Fruit fly (Drosophila melanogaster) whole organism, embryonic: ENCODE results near the gene cv-c.

Experiments used
- Abd-B ChIP-seq: fragments of 200-800 bp; sonication (Bioruptor generic); optimal IDR thresholded peaks from 2 replicates; lab custom pipeline; 2018; ENCODE audit warnings: missing biosample characterization, mild to moderate bottlenecking, missing genetic modification characterization, moderate library complexity
- C15 ChIP-seq: fragments of 200-800 bp; sonication (Bioruptor generic); IDR thresholded peaks from 3 replicates; pipeline ENCODE4 v1.3.6; 2022; ENCODE audit warnings: missing biosample characterization, missing genetic modification characterization
- CG10267 ChIP-seq: fragments of 200-800 bp; sonication (Bioruptor generic); optimal IDR thresholded peaks from 2 replicates; lab custom pipeline; 2018; ENCODE audit warnings: missing biosample characterization, mild to moderate bottlenecking, missing genetic modification characterization, moderate library complexity
- CG10462 ChIP-seq: fragments of 200-800 bp; sonication (Bioruptor generic); optimal IDR thresholded peaks from 2 replicates; lab custom pipeline; 2016; ENCODE audit warnings: missing biosample characterization, missing genetic modification characterization
- CG10543 ChIP-seq: fragments of 200-800 bp; sonication (Bioruptor generic); optimal IDR thresholded peaks from 3 replicates; lab custom pipeline; 2017; ENCODE audit warnings: missing biosample characterization, mild to moderate bottlenecking, missing genetic modification characterization, moderate library complexity
- CG11456 ChIP-seq: fragments of 200-800 bp; sonication (Bioruptor generic); IDR thresholded peaks from 3 replicates; pipeline ENCODE4 v1.3.6; 2022; ENCODE audit warnings: missing biosample characterization, missing genetic modification characterization
- CG12071 ChIP-seq: fragments of 200-800 bp; sonication (Bioruptor generic); optimal IDR thresholded peaks from 3 replicates; lab custom pipeline; 2018; ENCODE audit warnings: missing biosample characterization, mild to moderate bottlenecking, missing genetic modification characterization
- CG12769 ChIP-seq: fragments of 200-800 bp; sonication (Bioruptor generic); optimal IDR thresholded peaks from 2 replicates; lab custom pipeline; 2019; ENCODE audit warnings: missing biosample characterization, mild to moderate bottlenecking, missing genetic modification characterization, moderate library complexity
- CG13287 ChIP-seq: fragments of 200-800 bp; sonication (Bioruptor generic); IDR thresholded peaks from 2 replicates; pipeline ENCODE4 v1.3.6; 2022; ENCODE audit warnings: missing biosample characterization, missing genetic modification characterization; ENCODE audit not compliant: partially characterized antibody
- CG1602 ChIP-seq: fragments of 200-800 bp; sonication (Bioruptor generic); optimal IDR thresholded peaks from 3 replicates; lab custom pipeline; 2016; ENCODE audit warnings: missing biosample characterization, missing genetic modification characterization
- CG16779 ChIP-seq: fragments of 200-800 bp; sonication (Bioruptor generic); IDR thresholded peaks from 2 replicates; pipeline ENCODE4 v1.3.6; 2022; ENCODE audit warnings: missing biosample characterization, missing genetic modification characterization
- CG17359 ChIP-seq: fragments of 200-800 bp; sonication (Bioruptor generic); optimal IDR thresholded peaks from 3 replicates; lab custom pipeline; 2018; ENCODE audit warnings: missing biosample characterization, mild to moderate bottlenecking, missing genetic modification characterization, moderate library complexity
- CG1792 ChIP-seq: fragments of 200-800 bp; sonication (Bioruptor generic); optimal IDR thresholded peaks from 2 replicates; lab custom pipeline; 2016; ENCODE audit warnings: missing biosample characterization, missing genetic modification characterization
- CG18476 ChIP-seq: fragments of 200-800 bp; sonication (Bioruptor generic); optimal IDR thresholded peaks from 2 replicates; lab custom pipeline; 2016; ENCODE audit warnings: missing biosample characterization, mild to moderate bottlenecking, missing genetic modification characterization
- CG18599 ChIP-seq: fragments of 200-800 bp; sonication (Bioruptor generic); optimal IDR thresholded peaks from 3 replicates; lab custom pipeline; 2017; ENCODE audit warnings: missing biosample characterization, missing genetic modification characterization, mild to moderate bottlenecking, moderate library complexity, missing genetic modification reagents
- CG30020 ChIP-seq: fragments of 200-800 bp; optimal IDR thresholded peaks from 2 replicates; lab custom pipeline; 2019; ENCODE audit warnings: missing biosample characterization, mild to moderate bottlenecking, missing genetic modification characterization, moderate library complexity
- CG3838 ChIP-seq: fragments of 200-800 bp; sonication (Bioruptor generic); optimal IDR thresholded peaks from 3 replicates; lab custom pipeline; 2016; ENCODE audit warnings: missing biosample characterization, missing genetic modification characterization
- CG4282 ChIP-seq: fragments of 200-800 bp; sonication (Bioruptor generic); optimal IDR thresholded peaks from 2 replicates; lab custom pipeline; 2016; ENCODE audit warnings: missing biosample characterization, missing genetic modification characterization
- CG8388 ChIP-seq: fragments of 200-800 bp; sonication (Bioruptor generic); optimal IDR thresholded peaks from 2 replicates; lab custom pipeline; 2019; ENCODE audit warnings: missing biosample characterization, mild to moderate bottlenecking, missing genetic modification characterization, moderate library complexity
- CG8944 ChIP-seq: fragments of 200-800 bp; sonication (Bioruptor generic); optimal IDR thresholded peaks from 3 replicates; lab custom pipeline; 2016; ENCODE audit warnings: missing biosample characterization, missing genetic modification characterization
- Dbx ChIP-seq: fragments of 200-800 bp; sonication (Bioruptor generic); IDR thresholded peaks from 3 replicates; pipeline ENCODE4 v1.3.6; 2022; ENCODE audit warnings: missing biosample characterization, missing genetic modification characterization
- Dfd ChIP-seq, 2 experiments: fragments of >200 bp; optimal IDR thresholded peaks; 2 replicates each; lab custom pipeline; 2017; ENCODE audit warnings: missing biosample characterization in 2 of 2, missing genetic modification characterization in 2 of 2
- Dip3 ChIP-seq: fragments of 200-800 bp; sonication (Bioruptor generic); optimal IDR thresholded peaks from 3 replicates; lab custom pipeline; 2016; ENCODE audit warnings: missing biosample characterization, missing genetic modification characterization
- Dref ChIP-seq: fragments of 200-800 bp; sonication (Bioruptor generic); IDR thresholded peaks from 2 replicates; pipeline ENCODE4 v1.3.6; 2022; ENCODE audit warnings: missing biosample characterization, missing genetic modification characterization
- HHEX ChIP-seq: fragments of 200-800 bp; sonication (Bioruptor generic); optimal IDR thresholded peaks from 3 replicates; lab custom pipeline; 2017; ENCODE audit warnings: missing biosample characterization, mild to moderate bottlenecking, missing genetic modification characterization, missing genetic modification reagents
- Lpt ChIP-seq: fragments of >200 bp; optimal IDR thresholded peaks from 2 replicates; lab custom pipeline; 2018; ENCODE audit warnings: missing biosample characterization, missing genetic modification characterization
- MTF-1 ChIP-seq: fragments of 200-800 bp; sonication (Bioruptor generic); optimal IDR thresholded peaks from 2 replicates; lab custom pipeline; 2018; ENCODE audit warnings: missing biosample characterization, mild to moderate bottlenecking, missing genetic modification characterization, borderline replicate concordance
- Med ChIP-seq: fragments of 200-800 bp; sonication (Bioruptor generic); peaks from one replicate; lab custom pipeline; 2016; ENCODE audit warnings: missing biosample characterization, missing genetic modification characterization, mild to moderate bottlenecking, inconsistent platforms, moderate library complexity
- Scr ChIP-seq: fragments of 200-800 bp; sonication (Bioruptor generic); IDR thresholded peaks from 2 replicates; pipeline ENCODE4 v1.3.6; 2022; ENCODE audit warnings: missing biosample characterization, missing genetic modification characterization; ENCODE audit not compliant: partially characterized antibody
- Stat92E ChIP-seq, 3 experiments: fragments of >200 bp in 2 of 3; fragments of 200-800 bp in 1 of 3; sonication (Bioruptor generic) in 1 of 3; optimal IDR thresholded peaks; 2 replicates each; lab custom pipeline; 2017 to 2019; ENCODE audit warnings: missing biosample characterization in 3 of 3, missing genetic modification characterization in 3 of 3, mild to moderate bottlenecking in 1 of 3, moderate library complexity in 1 of 3
- TFAM ChIP-seq: fragments of 200-800 bp; sonication (Bioruptor generic); optimal IDR thresholded peaks from 2 replicates; lab custom pipeline; 2017; ENCODE audit warnings: missing biosample characterization, missing genetic modification characterization, inconsistent platforms
- ac ChIP-seq: fragments of 200-800 bp; sonication (Bioruptor generic); optimal IDR thresholded peaks from 3 replicates; lab custom pipeline; 2017; ENCODE audit warnings: missing biosample characterization, mild to moderate bottlenecking, missing genetic modification characterization
- ato ChIP-seq: fragments of 200-800 bp; sonication (Bioruptor generic); IDR thresholded peaks from 2 replicates; pipeline ENCODE4 v1.3.6; 2022; ENCODE audit warnings: missing biosample characterization, missing genetic modification characterization; ENCODE audit not compliant: partially characterized antibody
- bigmax ChIP-seq: fragments of 200-800 bp; sonication (Bioruptor generic); optimal IDR thresholded peaks from 2 replicates; lab custom pipeline; 2018; ENCODE audit warnings: missing biosample characterization, mild to moderate bottlenecking, missing genetic modification characterization
- cad ChIP-seq: fragments of >200 bp; optimal IDR thresholded peaks from 2 replicates; lab custom pipeline; 2017; ENCODE audit warnings: missing biosample characterization, missing genetic modification characterization
- chinmo ChIP-seq: fragments of 200-800 bp; sonication (Bioruptor generic); IDR thresholded peaks from 4 replicates; pipeline ENCODE4 v1.3.6; 2022; ENCODE audit warnings: missing biosample characterization, missing genetic modification characterization; ENCODE audit not compliant: partially characterized antibody
- da ChIP-seq: fragments of 200-800 bp; sonication (Bioruptor generic); optimal IDR thresholded peaks from 2 replicates; lab custom pipeline; 2016; ENCODE audit warnings: missing biosample characterization, missing genetic modification characterization
- dimm ChIP-seq: fragments of 200-800 bp; sonication (Bioruptor generic); IDR thresholded peaks from 2 replicates; pipeline ENCODE4 v1.3.6; 2022; ENCODE audit warnings: missing biosample characterization, missing genetic modification characterization
- gce ChIP-seq: fragments of 200-800 bp; sonication (Bioruptor generic); IDR thresholded peaks from 3 replicates; pipeline ENCODE4 v1.3.6; 2022; ENCODE audit warnings: missing biosample characterization, missing genetic modification characterization
- lab ChIP-seq: fragments of 200-800 bp; sonication (Bioruptor generic); optimal IDR thresholded peaks from 3 replicates; lab custom pipeline; 2017; ENCODE audit warnings: missing biosample characterization, missing genetic modification characterization, mild to moderate bottlenecking, moderate library complexity, missing genetic modification reagents
- lbe ChIP-seq: fragments of 200-800 bp; sonication (Bioruptor generic); optimal IDR thresholded peaks from 2 replicates; lab custom pipeline; 2016; ENCODE audit warnings: missing biosample characterization, mild to moderate bottlenecking, missing genetic modification characterization
- nau ChIP-seq: fragments of 200-800 bp; sonication (Bioruptor generic); optimal IDR thresholded peaks from 3 replicates; lab custom pipeline; 2017; ENCODE audit warnings: missing biosample characterization, mild to moderate bottlenecking, missing genetic modification characterization, missing genetic modification reagents
- odd ChIP-seq: fragments of 200-800 bp; sonication (Bioruptor generic); optimal IDR thresholded peaks from 2 replicates; lab custom pipeline; 2017; ENCODE audit warnings: missing biosample characterization, mild to moderate bottlenecking, missing genetic modification characterization
- pnt ChIP-seq: fragments of 200-800 bp; sonication (Bioruptor generic); optimal IDR thresholded peaks from 3 replicates; lab custom pipeline; 2016; ENCODE audit warnings: missing biosample characterization, missing genetic modification characterization
- pum ChIP-seq: fragments of 200-800 bp; sonication (Bioruptor generic); optimal IDR thresholded peaks from 2 replicates; lab custom pipeline; 2016; ENCODE audit warnings: missing biosample characterization, missing genetic modification characterization
- sens ChIP-seq: fragments of 200-800 bp; sonication (Bioruptor generic); peaks from one replicate; lab custom pipeline; 2016; ENCODE audit warnings: missing biosample characterization, missing genetic modification characterization
- tap ChIP-seq: fragments of 200-800 bp; optimal IDR thresholded peaks from 3 replicates; lab custom pipeline; 2019; ENCODE audit warnings: missing biosample characterization, mild to moderate bottlenecking, missing genetic modification characterization, moderate library complexity
- vvl ChIP-seq: fragments of 200-800 bp; sonication (Bioruptor generic); IDR thresholded peaks from 2 replicates; pipeline ENCODE4 v1.3.6; 2022; ENCODE audit warnings: missing biosample characterization, missing genetic modification characterization
- zen ChIP-seq: fragments of 200-800 bp; sonication (Bioruptor generic); optimal IDR thresholded peaks from 3 replicates; lab custom pipeline; 2018; ENCODE audit warnings: missing biosample characterization, mild to moderate bottlenecking, missing genetic modification characterization, moderate library complexity
- zen2 ChIP-seq: fragments of 200-800 bp; sonication (Bioruptor generic); IDR thresholded peaks from 3 replicates; pipeline ENCODE4 v1.3.6; 2022; ENCODE audit warnings: missing biosample characterization, missing genetic modification characterization; ENCODE audit not compliant: partially characterized antibody

cv-c gene

DNA sequence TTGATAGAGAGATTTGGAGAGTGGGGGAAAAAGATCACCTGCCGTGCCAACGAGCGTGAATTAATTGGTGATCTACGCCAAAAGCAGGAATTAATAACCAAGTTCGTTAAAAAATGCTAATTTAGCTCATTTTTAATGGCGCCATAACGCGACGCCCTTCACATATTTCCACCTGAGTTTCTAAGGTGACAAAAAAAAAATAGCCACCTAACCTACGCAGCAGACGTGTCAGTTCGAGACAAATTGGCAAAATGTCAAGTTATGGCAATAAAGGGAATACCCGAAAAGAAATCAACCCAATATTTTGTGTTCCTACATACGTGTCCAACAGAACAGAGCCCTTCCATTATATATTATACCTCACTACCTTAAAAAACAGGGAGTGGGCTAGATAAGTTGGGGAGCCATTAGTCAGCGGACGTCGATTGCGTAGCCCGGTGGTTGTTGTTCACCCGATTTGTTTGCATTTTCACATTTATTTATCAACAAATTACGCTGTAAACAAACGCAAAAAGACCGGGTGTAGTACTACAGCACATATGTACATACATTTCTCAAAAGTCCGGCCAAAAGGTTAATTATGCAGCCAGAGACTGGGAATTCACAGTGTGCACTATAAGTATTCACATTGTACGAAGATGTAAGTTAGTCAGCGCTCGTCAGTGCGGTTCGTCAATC, 4.3 kb downstream of the cv-c start:
- no peak for TF ChIP-seq bigmax (GFP tag; lab: Kevin White, UChicago)
- TF ChIP-seq tap (tag; lab: Kevin White, UChicago): no peak
- no peak for TF ChIP-seq CG16779 (GFP tag; lab: Robert Waterston, UW)
- 0 out of 3 replicates have a peak, but pooled peaks have one; percentile 11 for TF ChIP-seq Dbx (GFP tag; lab: Robert Waterston, UW)
- TF ChIP-seq zen2 (GFP tag; lab: Robert Waterston, UW): no peak
- no peak for TF ChIP-seq CG10462 (GFP tag; lab: Kevin White, UChicago)
- no peak for TF ChIP-seq C15
- no peak for TF ChIP-seq dimm
- no peak for TF ChIP-seq CG18476
- no peak for TF ChIP-seq CG8944 (GFP tag; lab: Kevin White, UChicago)
- TF ChIP-seq CG1602 (GFP tag; lab: Kevin White, UChicago): no peak
- no peak for TF ChIP-seq Dref (GFP tag; lab: Robert Waterston, UW)
- TF ChIP-seq Dip3 (GFP tag; lab: Kevin White, UChicago): no peak
- TF ChIP-seq CG13287 (GFP tag; lab: Robert Waterston, UW): no peak
- TF ChIP-seq Med (GFP tag; lab: Kevin White, UChicago): peak; percentile 74
- TF ChIP-seq Scr (GFP tag; lab: Robert Waterston, UW): no peak
- no peak for TF ChIP-seq Stat92E (GFP tag; optimal IDR thresholded peaks at IDR 0.05; lab: Kevin White, UChicago)
- TF ChIP-seq HHEX: no peak
- TF ChIP-seq MTF-1 (GFP tag; lab: Kevin White, UChicago): no peak
- no peak for TF ChIP-seq Abd-B
- no peak for TF ChIP-seq gce (GFP tag; lab: Robert Waterston, UW)
- TF ChIP-seq da: no peak
- TF ChIP-seq nau (GFP tag; lab: Kevin White, UChicago): no peak
- TF ChIP-seq Dfd (GFP tag; optimal IDR thresholded peaks at IDR 0.05; lab: Kevin White, UChicago): no peak
- TF ChIP-seq pnt: no peak
- 0 out of 2 replicates have a peak, but pooled peaks have one; percentile 9 for TF ChIP-seq vvl (GFP tag; lab: Robert Waterston, UW)
- TF ChIP-seq Lpt (GFP tag; lab: Kevin White, UChicago): no peak
- no peak for TF ChIP-seq CG10267
- no peak for TF ChIP-seq CG12071 (GFP tag; lab: Kevin White, UChicago)
- no peak for TF ChIP-seq cad (GFP tag; lab: Kevin White, UChicago)
- no peak for TF ChIP-seq ato (GFP tag; lab: Robert Waterston, UW)
- no peak for TF ChIP-seq CG30020 (tag; lab: Kevin White, UChicago)
- TF ChIP-seq CG10543 (GFP tag; lab: Kevin White, UChicago): no peak
- no peak for TF ChIP-seq TFAM
- peak; percentile 14 for TF ChIP-seq lab (GFP tag; lab: Kevin White, UChicago)
- TF ChIP-seq ac: no peak
- TF ChIP-seq odd: no peak
- TF ChIP-seq zen (tag; lab: Kevin White, UChicago): no peak
- TF ChIP-seq CG3838 (GFP tag; lab: Kevin White, UChicago): no peak
- peak; percentile 51 for TF ChIP-seq sens (GFP tag; lab: Kevin White, UChicago)
- no peak for TF ChIP-seq CG11456
- peak; percentile 85 for TF ChIP-seq CG8388 (GFP tag; lab: Kevin White, UChicago)
- TF ChIP-seq CG12769: peak; percentile 65
- 0 out of 4 replicates have a peak, but pooled peaks have one; percentile 60 for TF ChIP-seq chinmo (GFP tag; lab: Robert Waterston, UW)
- TF ChIP-seq CG18599 (GFP tag; lab: Kevin White, UChicago): no peak
- no peak for TF ChIP-seq lbe
- TF ChIP-seq pum (GFP tag; lab: Kevin White, UChicago): no peak
- no peak for TF ChIP-seq CG1792 (GFP tag; lab: Kevin White, UChicago)
- TF ChIP-seq CG17359: no peak
- TF ChIP-seq CG4282 (GFP tag; lab: Kevin White, UChicago): no peak
